Fruit fly (Drosophila melanogaster) whole organism, embryonic: Measurements from ENCODE around the gene CG6689.

Source experiments
- CG4424 ChIP-seq: fragments of 200-800 bp; sonication (Bioruptor generic); optimal IDR thresholded peaks from 3 replicates; lab custom pipeline; 2016; ENCODE audit warnings: missing biosample characterization, missing genetic modification characterization
- Ets65A ChIP-seq: fragments of 200-800 bp; sonication (Bioruptor generic); peaks from one replicate; lab custom pipeline; 2016; ENCODE audit warnings: missing biosample characterization, missing genetic modification characterization
- Neu2 ChIP-seq: fragments of 200-800 bp; sonication (Bioruptor generic); optimal IDR thresholded peaks from 3 replicates; lab custom pipeline; 2016; ENCODE audit warnings: missing biosample characterization, missing genetic modification characterization, borderline replicate concordance
- bbx ChIP-seq: fragments of 200-800 bp; sonication (Bioruptor generic); IDR thresholded peaks from 2 replicates; pipeline ENCODE4 v1.3.6; 2022; ENCODE audit warnings: missing biosample characterization, missing genetic modification characterization; ENCODE audit not compliant: partially characterized antibody
- exex ChIP-seq: fragments of 200-800 bp; sonication (Bioruptor generic); optimal IDR thresholded peaks from 4 replicates; lab custom pipeline; 2018; ENCODE audit warnings: missing biosample characterization, mild to moderate bottlenecking, missing genetic modification characterization, moderate library complexity

Gene CG6689

DNA sequence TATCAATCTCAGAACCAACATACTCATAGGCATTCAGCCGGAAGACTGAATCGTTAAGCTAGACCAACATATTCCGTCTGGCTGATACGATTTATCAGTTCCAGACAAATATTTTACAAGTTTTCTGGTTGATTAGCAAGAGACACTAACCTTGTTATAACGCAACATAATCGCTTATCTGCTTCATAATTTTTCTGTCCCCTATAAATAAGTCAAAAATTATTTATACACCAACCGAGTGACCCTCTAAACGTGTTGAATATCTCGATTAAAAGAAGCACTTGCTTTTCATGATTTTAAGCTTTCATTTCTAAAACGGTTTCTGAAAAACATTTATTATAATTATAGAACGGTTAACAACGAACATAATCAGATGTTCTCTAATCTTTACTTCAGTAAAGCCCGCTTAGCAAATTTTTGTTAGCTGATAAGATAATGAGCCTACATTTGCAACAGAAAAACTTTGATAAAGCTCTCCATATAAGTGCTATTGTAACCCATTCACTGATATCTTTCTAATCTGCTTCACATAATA, 51.9 kb downstream of the CG6689 start, which contains the start of gene Ugt35E2 (continued):
- TF ChIP-seq Neu2 (GFP tag; lab: Kevin White, UChicago) (no peak), Ets65A (peak; percentile 34), CG4424 (GFP tag; lab: Kevin White, UChicago) (no peak), bbx (GFP tag; lab: Robert Waterston, UW) (no peak), exex (tag; lab: Kevin White, UChicago) (peak; percentile 91)
